Fruit fly (Drosophila melanogaster) whole organism, embryonic: ENCODE data around the gene Mvb12.

Source experiments
- Blimp-1 ChIP-seq: fragments of 200-800 bp; sonication (Bioruptor generic); optimal IDR thresholded peaks from 3 replicates; lab custom pipeline; 2018; ENCODE audit warnings: missing biosample characterization, missing genetic modification characterization, mild to moderate bottlenecking, moderate library complexity, missing genetic modification reagents
- CG10565 ChIP-seq: fragments of 200-800 bp; sonication (Bioruptor generic); optimal IDR thresholded peaks from 3 replicates; lab custom pipeline; 2016; ENCODE audit warnings: missing biosample characterization, mild to moderate bottlenecking, missing genetic modification characterization
- CG10979 ChIP-seq: fragments of 200-800 bp; sonication (Bioruptor generic); optimal IDR thresholded peaks from 2 replicates; lab custom pipeline; 2018; ENCODE audit warnings: missing biosample characterization, mild to moderate bottlenecking, missing genetic modification characterization, moderate library complexity
- CG11093 ChIP-seq: fragments of 200-800 bp; sonication (Bioruptor generic); IDR thresholded peaks from 3 replicates; pipeline ENCODE4 v1.3.6; 2022; ENCODE audit warnings: missing biosample characterization, missing genetic modification characterization
- CG11456 ChIP-seq: fragments of 200-800 bp; sonication (Bioruptor generic); IDR thresholded peaks from 3 replicates; pipeline ENCODE4 v1.3.6; 2022; ENCODE audit warnings: missing biosample characterization, missing genetic modification characterization
- CG11696 ChIP-seq: fragments of 200-800 bp; sonication (Bioruptor generic); IDR thresholded peaks from 2 replicates; pipeline ENCODE4 v1.3.6; 2022; ENCODE audit warnings: missing biosample characterization, missing genetic modification characterization
- CG12659 ChIP-seq: fragments of 200-800 bp; sonication (Bioruptor generic); optimal IDR thresholded peaks from 3 replicates; lab custom pipeline; 2017; ENCODE audit warnings: mild to moderate bottlenecking, missing biosample characterization, missing genetic modification reagents, missing genetic modification characterization
- CG15514 ChIP-seq: fragments of 200-800 bp; sonication (Bioruptor generic); optimal IDR thresholded peaks from 3 replicates; lab custom pipeline; 2017; ENCODE audit warnings: missing biosample characterization, missing genetic modification characterization, mild to moderate bottlenecking, moderate library complexity, missing genetic modification reagents
- CG16813 ChIP-seq: fragments of 200-800 bp; sonication (Bioruptor generic); IDR thresholded peaks from 3 replicates; pipeline ENCODE4 v1.3.6; 2022; ENCODE audit warnings: missing biosample characterization, missing genetic modification characterization; ENCODE audit not compliant: partially characterized antibody
- CG17361 ChIP-seq: fragments of 200-800 bp; sonication (Bioruptor generic); IDR thresholded peaks from 3 replicates; pipeline ENCODE4 v1.3.6; 2022; ENCODE audit warnings: missing biosample characterization, missing genetic modification characterization
- CG1792 ChIP-seq: fragments of 200-800 bp; sonication (Bioruptor generic); optimal IDR thresholded peaks from 2 replicates; lab custom pipeline; 2016; ENCODE audit warnings: missing biosample characterization, missing genetic modification characterization
- CG2875 ChIP-seq: fragments of 200-800 bp; sonication (Bioruptor generic); optimal IDR thresholded peaks from 2 replicates; lab custom pipeline; 2017; ENCODE audit warnings: missing biosample characterization, mild to moderate bottlenecking, missing genetic modification characterization, missing genetic modification reagents
- CG3163 ChIP-seq: fragments of 200-800 bp; sonication (Bioruptor generic); optimal IDR thresholded peaks from 3 replicates; lab custom pipeline; 2016; ENCODE audit warnings: missing biosample characterization, missing genetic modification characterization
- CG34376 ChIP-seq: fragments of 200-800 bp; sonication (Bioruptor generic); optimal IDR thresholded peaks from 2 replicates; lab custom pipeline; 2018; ENCODE audit warnings: missing biosample characterization, mild to moderate bottlenecking, missing genetic modification characterization
- CG3838 ChIP-seq: fragments of 200-800 bp; sonication (Bioruptor generic); optimal IDR thresholded peaks from 3 replicates; lab custom pipeline; 2016; ENCODE audit warnings: missing biosample characterization, missing genetic modification characterization
- CG4328 ChIP-seq: fragments of 200-800 bp; sonication (Bioruptor generic); optimal IDR thresholded peaks from 3 replicates; lab custom pipeline; 2017; ENCODE audit warnings: missing biosample characterization, missing genetic modification reagents, missing genetic modification characterization
- CG4730 ChIP-seq: fragments of 200-800 bp; sonication (Bioruptor generic); IDR thresholded peaks from 2 replicates; pipeline ENCODE4 v1.3.6; 2022; ENCODE audit warnings: missing biosample characterization, missing genetic modification characterization
- CG7372 ChIP-seq: fragments of 200-800 bp; sonication (Bioruptor generic); IDR thresholded peaks from 2 replicates; pipeline ENCODE4 v1.3.6; 2022; ENCODE audit warnings: missing biosample characterization, missing genetic modification characterization
- CG8089 ChIP-seq: fragments of 200-800 bp; sonication (Bioruptor generic); optimal IDR thresholded peaks from 3 replicates; lab custom pipeline; 2016; ENCODE audit warnings: missing biosample characterization, missing genetic modification characterization
- CG8359 ChIP-seq: fragments of 200-800 bp; sonication (Bioruptor generic); optimal IDR thresholded peaks from 2 replicates; lab custom pipeline; 2017; ENCODE audit warnings: missing biosample characterization, mild to moderate bottlenecking, missing genetic modification characterization, borderline replicate concordance
- CG9215 ChIP-seq: fragments of 200-800 bp; sonication (Bioruptor generic); IDR thresholded peaks from 2 replicates; pipeline ENCODE4 v1.3.6; 2022; ENCODE audit warnings: missing biosample characterization, missing genetic modification characterization
- ERR ChIP-seq: fragments of 200-800 bp; sonication (Bioruptor generic); optimal IDR thresholded peaks from 2 replicates; lab custom pipeline; 2016; ENCODE audit warnings: missing biosample characterization, missing genetic modification characterization
- Hmr ChIP-seq: fragments of 200-800 bp; sonication (Bioruptor generic); optimal IDR thresholded peaks from 3 replicates; lab custom pipeline; 2017; ENCODE audit warnings: mild to moderate bottlenecking, missing biosample characterization, missing genetic modification reagents, missing genetic modification characterization
- Nf-YC ChIP-seq: fragments of 200-800 bp; optimal IDR thresholded peaks from 3 replicates; lab custom pipeline; 2019; ENCODE audit warnings: missing biosample characterization, mild to moderate bottlenecking, missing genetic modification characterization, moderate library complexity
- Oli ChIP-seq: fragments of 200-800 bp; sonication (Bioruptor generic); optimal IDR thresholded peaks from 2 replicates; lab custom pipeline; 2018; ENCODE audit warnings: missing biosample characterization, mild to moderate bottlenecking, missing genetic modification characterization, moderate library complexity
- Opbp ChIP-seq: fragments of 200-800 bp; sonication (Bioruptor generic); IDR thresholded peaks from 3 replicates; pipeline ENCODE4 v1.3.6; 2022; ENCODE audit warnings: missing biosample characterization, missing genetic modification characterization; ENCODE audit not compliant: partially characterized antibody
- Rx ChIP-seq: fragments of 200-800 bp; sonication (Bioruptor generic); IDR thresholded peaks from 2 replicates; pipeline ENCODE4 v1.3.6; 2022; ENCODE audit warnings: missing biosample characterization, missing genetic modification characterization
- TFAM ChIP-seq: fragments of 200-800 bp; sonication (Bioruptor generic); optimal IDR thresholded peaks from 2 replicates; lab custom pipeline; 2017; ENCODE audit warnings: missing biosample characterization, missing genetic modification characterization, inconsistent platforms
- Xrp1 ChIP-seq: fragments of 200-800 bp; sonication (Bioruptor generic); IDR thresholded peaks from 2 replicates; pipeline ENCODE4 v1.3.6; 2022; ENCODE audit warnings: missing biosample characterization, missing genetic modification characterization
- YL-1 ChIP-seq: fragments of 200-800 bp; sonication (Bioruptor generic); optimal IDR thresholded peaks from 3 replicates; lab custom pipeline; 2017; ENCODE audit warnings: missing biosample characterization, mild to moderate bottlenecking, missing genetic modification characterization
- ase ChIP-seq: fragments of 200-800 bp; sonication (Bioruptor generic); IDR thresholded peaks from 3 replicates; pipeline ENCODE4 v1.3.6; 2022; ENCODE audit warnings: missing biosample characterization, missing genetic modification characterization
- chif ChIP-seq, 2 experiments: fragments of 200-800 bp; sonication (Bioruptor generic); optimal IDR thresholded peaks; 3 replicates each; lab custom pipeline; 2016; ENCODE audit warnings: missing biosample characterization in 2 of 2, missing genetic modification characterization in 2 of 2
- crp ChIP-seq, 2 experiments: fragments of 200-800 bp; sonication (Bioruptor generic); optimal IDR thresholded peaks; 2 replicates in 1 of 2; 3 replicates in 1 of 2; lab custom pipeline; 2017; ENCODE audit warnings: missing biosample characterization in 2 of 2, missing genetic modification characterization in 2 of 2, mild to moderate bottlenecking in 1 of 2, moderate library complexity in 1 of 2
- disco-r ChIP-seq: fragments of 200-800 bp; sonication (Bioruptor generic); optimal IDR thresholded peaks from 2 replicates; lab custom pipeline; 2016; ENCODE audit warnings: missing biosample characterization, missing genetic modification characterization
- dm ChIP-seq: fragments of 200-800 bp; sonication (Bioruptor generic); optimal IDR thresholded peaks from 3 replicates; lab custom pipeline; 2016; ENCODE audit warnings: missing biosample characterization, missing genetic modification characterization
- grau ChIP-seq: fragments of 200-800 bp; optimal IDR thresholded peaks from 3 replicates; lab custom pipeline; 2019; ENCODE audit warnings: missing biosample characterization, mild to moderate bottlenecking, missing genetic modification characterization, moderate library complexity
- grn ChIP-seq: fragments of 200-800 bp; sonication (Bioruptor generic); optimal IDR thresholded peaks from 3 replicates; lab custom pipeline; 2017; ENCODE audit warnings: missing biosample characterization, missing genetic modification characterization
- gsb ChIP-seq: fragments of 200-800 bp; sonication (Bioruptor generic); IDR thresholded peaks from 2 replicates; pipeline ENCODE4 v1.3.6; 2022; ENCODE audit warnings: missing biosample characterization, missing genetic modification characterization
- h ChIP-seq: fragments of >200 bp; optimal IDR thresholded peaks from 2 replicates; lab custom pipeline; 2017
- inv ChIP-seq: fragments of 200-800 bp; sonication (Bioruptor generic); IDR thresholded peaks from 2 replicates; pipeline ENCODE4 v1.3.6; 2022; ENCODE audit warnings: missing biosample characterization, missing genetic modification characterization; ENCODE audit not compliant: partially characterized antibody
- lov ChIP-seq, 2 experiments: fragments of 200-800 bp in 1 of 2; fragments of >200 bp in 1 of 2; sonication (Bioruptor generic) in 1 of 2; IDR thresholded peaks in 1 of 2; optimal IDR thresholded peaks in 1 of 2; 2 replicates in 1 of 2; 3 replicates in 1 of 2; pipeline versions ENCODE4 v1.3.6 to Lab custom; 2017 to 2022; ENCODE audit warnings: missing biosample characterization in 1 of 2, missing genetic modification characterization in 1 of 2
- maf-S ChIP-seq: fragments of 200-800 bp; sonication (Bioruptor generic); optimal IDR thresholded peaks from 2 replicates; lab custom pipeline; 2016; ENCODE audit warnings: missing biosample characterization, missing genetic modification characterization
- pan ChIP-seq, 4 experiments: fragments of >200 bp in 3 of 4; fragments of 200-800 bp in 1 of 4; sonication (Bioruptor generic) in 1 of 4; optimal IDR thresholded peaks in 3 of 4; IDR thresholded peaks in 1 of 4; 2 replicates each; pipeline versions ENCODE4 v1.3.6 to Lab custom; 2017 to 2022; ENCODE audit warnings: missing biosample characterization in 2 of 4, missing genetic modification characterization in 2 of 4, mixed read lengths in 1 of 4
- peb ChIP-seq: fragments of 200-800 bp; sonication (Bioruptor generic); IDR thresholded peaks from 2 replicates; pipeline ENCODE4 v1.3.6; 2022; ENCODE audit warnings: missing biosample characterization, missing genetic modification characterization
- shn ChIP-seq: fragments of 200-800 bp; sonication (Bioruptor generic); optimal IDR thresholded peaks from 3 replicates; lab custom pipeline; 2016; ENCODE audit warnings: missing biosample characterization, missing genetic modification characterization
- slp2 ChIP-seq: fragments of 200-800 bp; sonication (Bioruptor generic); optimal IDR thresholded peaks from 2 replicates; lab custom pipeline; 2016; ENCODE audit warnings: missing biosample characterization, missing genetic modification characterization
- tup ChIP-seq: fragments of 200-800 bp; sonication (Bioruptor generic); optimal IDR thresholded peaks from 2 replicates; lab custom pipeline; 2016; ENCODE audit warnings: missing biosample characterization, mild to moderate bottlenecking, missing genetic modification characterization, moderate library complexity
- unpg ChIP-seq: fragments of 200-800 bp; sonication (Bioruptor generic); optimal IDR thresholded peaks from 3 replicates; lab custom pipeline; 2018; ENCODE audit warnings: missing biosample characterization, mild to moderate bottlenecking, missing genetic modification characterization, moderate library complexity
- vvl ChIP-seq: fragments of 200-800 bp; sonication (Bioruptor generic); IDR thresholded peaks from 2 replicates; pipeline ENCODE4 v1.3.6; 2022; ENCODE audit warnings: missing biosample characterization, missing genetic modification characterization
- wdn ChIP-seq: fragments of 200-800 bp; sonication (Bioruptor generic); IDR thresholded peaks from 2 replicates; pipeline ENCODE4 v1.3.6; 2022; ENCODE audit warnings: missing biosample characterization, missing genetic modification characterization
- yki ChIP-seq: fragments of >200 bp; optimal IDR thresholded peaks from 3 replicates; lab custom pipeline; 2018

The Mvb12 gene

DNA sequence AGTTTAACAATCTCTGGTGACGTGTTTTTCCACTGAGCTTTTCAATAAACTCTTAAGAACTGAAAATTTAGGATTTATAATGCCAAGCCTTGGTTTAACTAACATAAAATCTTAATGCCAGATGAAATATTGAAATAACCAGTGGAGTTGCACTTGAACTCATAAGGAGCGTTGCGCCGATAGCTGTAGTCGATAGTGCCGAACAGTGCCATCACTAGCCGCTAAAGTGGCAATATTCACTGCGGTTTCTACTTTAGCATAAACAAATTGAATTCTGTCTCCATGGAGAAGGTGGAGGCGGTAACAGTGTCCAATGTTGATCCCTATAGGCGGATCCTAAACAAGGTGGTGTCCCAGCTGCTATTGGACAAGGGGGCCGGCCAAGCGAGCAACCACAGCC is 664 bp upstream of the Mvb12 start, which contains the start of gene Taf8 (continued):
- TF ChIP-seq CG7372 (GFP tag; lab: Robert Waterston, UW), result no peak
- no peak for TF ChIP-seq CG3838
- TF ChIP-seq CG15514 (GFP tag; lab: Kevin White, UChicago), result no peak
- TF ChIP-seq grn (GFP tag; lab: Kevin White, UChicago), result no peak
- TF ChIP-seq maf-S, result no peak
- no peak for TF ChIP-seq Rx (GFP tag; lab: Robert Waterston, UW)
- no peak for TF ChIP-seq Nf-YC
- no peak for TF ChIP-seq CG1792 (GFP tag; lab: Kevin White, UChicago)
- no peak for TF ChIP-seq chif (GFP tag; optimal IDR thresholded peaks at IDR 0.05; lab: Kevin White, UChicago)
- no peak for TF ChIP-seq CG12659
- TF ChIP-seq yki (lab: Kevin White, UChicago), result no peak
- no peak for TF ChIP-seq CG11696 (GFP tag; lab: Robert Waterston, UW)
- no peak for TF ChIP-seq dm (GFP tag; lab: Kevin White, UChicago)
- no peak for TF ChIP-seq CG34376 (GFP tag; lab: Kevin White, UChicago)
- TF ChIP-seq crp (GFP tag; optimal IDR thresholded peaks at IDR 0.05; lab: Kevin White, UChicago), result no peak
- no peak for TF ChIP-seq vvl (GFP tag; lab: Robert Waterston, UW)
- TF ChIP-seq CG10979 (tag; lab: Kevin White, UChicago), result no peak
- no peak for TF ChIP-seq CG4730 (GFP tag; lab: Robert Waterston, UW)
- no peak for TF ChIP-seq CG2875
- no peak for TF ChIP-seq Blimp-1
- no peak for TF ChIP-seq peb
- no peak for TF ChIP-seq CG10565 (GFP tag; lab: Kevin White, UChicago)
- TF ChIP-seq shn (GFP tag; lab: Kevin White, UChicago), result peak; percentile 11
- no peak for TF ChIP-seq CG9215 (GFP tag; lab: Robert Waterston, UW)
- peak; percentile 67 for TF ChIP-seq inv (GFP tag; lab: Robert Waterston, UW)
- TF ChIP-seq Opbp (GFP tag; lab: Robert Waterston, UW), result peak; percentile 81; the same call in 2 of the 3 replicates
- TF ChIP-seq slp2, result no peak
- TF ChIP-seq Xrp1 (GFP tag; lab: Robert Waterston, UW), result no peak
- no peak for TF ChIP-seq tup (GFP tag; lab: Kevin White, UChicago)
- no peak for TF ChIP-seq TFAM (GFP tag; lab: Kevin White, UChicago)
- TF ChIP-seq ERR, result no peak
- no peak for TF ChIP-seq CG4328 (GFP tag; lab: Kevin White, UChicago)
- no peak for TF ChIP-seq Oli (tag; lab: Kevin White, UChicago)
- no peak for TF ChIP-seq wdn
- no peak for TF ChIP-seq unpg (GFP tag; lab: Kevin White, UChicago)
- no peak for TF ChIP-seq CG17361
- TF ChIP-seq ase (GFP tag; lab: Robert Waterston, UW), result no peak
- 0 out of 3 replicates have a peak, but pooled peaks have one; percentile 47 for TF ChIP-seq CG11456
- TF ChIP-seq CG3163 (GFP tag; lab: Kevin White, UChicago), result no peak
- no peak for TF ChIP-seq grau (tag; lab: Kevin White, UChicago)
- TF ChIP-seq lov (optimal IDR thresholded peaks at IDR 0.05; lab: Kevin White, UChicago), result no peak
- no peak for TF ChIP-seq lov (GFP tag; IDR thresholded peaks at IDR 0.05; lab: Robert Waterston, UW)
- peak; percentile 81 for TF ChIP-seq CG16813 (GFP tag; lab: Robert Waterston, UW)
- TF ChIP-seq CG11093 (GFP tag; lab: Robert Waterston, UW), result no peak
- no peak for TF ChIP-seq CG8359 (GFP tag; lab: Kevin White, UChicago)
- no peak for TF ChIP-seq disco-r (GFP tag; lab: Kevin White, UChicago)
- no peak for TF ChIP-seq h
- no peak for TF ChIP-seq YL-1 (GFP tag; lab: Kevin White, UChicago)
- TF ChIP-seq gsb, result no peak
- no peak for TF ChIP-seq CG8089 (GFP tag; lab: Kevin White, UChicago)
- no peak for TF ChIP-seq pan (optimal IDR thresholded peaks at IDR 0.05; lab: Kevin White, UChicago)
- no peak for TF ChIP-seq pan (GFP tag; optimal IDR thresholded peaks at IDR 0.05 in 1 of 2, IDR thresholded peaks at IDR 0.05 in 1 of 2)
- TF ChIP-seq Hmr (GFP tag; lab: Kevin White, UChicago), result no peak
